Fruit fly (Drosophila melanogaster) whole organism, prepupa: Measurements from ENCODE around the gene jagn.

Experiments used
- CG10631 ChIP-seq: fragments of 200-800 bp; sonication (Bioruptor generic); optimal IDR thresholded peaks from 2 replicates; lab custom pipeline; 2016; ENCODE audit warnings: missing biosample characterization, missing genetic modification characterization
- CG11762 ChIP-seq: fragments of 200-800 bp; sonication (Bioruptor generic); optimal IDR thresholded peaks from 3 replicates; lab custom pipeline; 2016; ENCODE audit warnings: missing biosample characterization, missing genetic modification characterization; ENCODE audit not compliant: insufficient read depth
- CG15336 ChIP-seq: fragments of 200-800 bp; sonication (Bioruptor generic); IDR thresholded peaks from 2 replicates; pipeline ENCODE4 v1.3.6; 2022; ENCODE audit warnings: missing biosample characterization, missing genetic modification characterization
- CG16779 ChIP-seq: fragments of 200-800 bp; sonication (Bioruptor generic); optimal IDR thresholded peaks from 3 replicates; lab custom pipeline; 2017; ENCODE audit warnings: missing biosample characterization, mild to moderate bottlenecking, missing genetic modification characterization
- CG8119 ChIP-seq: fragments of 200-800 bp; sonication (Bioruptor generic); IDR thresholded peaks from 3 replicates; pipeline ENCODE4 v1.3.6; 2022; ENCODE audit warnings: missing biosample characterization, missing genetic modification characterization
- CG8319 ChIP-seq: fragments of 200-800 bp; sonication (Bioruptor generic); optimal IDR thresholded peaks from 3 replicates; lab custom pipeline; 2016; ENCODE audit warnings: missing biosample characterization, missing genetic modification characterization
- esn ChIP-seq: fragments of 200-800 bp; sonication (Bioruptor generic); optimal IDR thresholded peaks from 2 replicates; lab custom pipeline; 2016; ENCODE audit warnings: missing biosample characterization, mild to moderate bottlenecking, missing genetic modification characterization, moderate library complexity
- ss ChIP-seq, 2 experiments: fragments of 200-800 bp; sonication (Bioruptor generic); optimal IDR thresholded peaks; 2 replicates in 1 of 2; 3 replicates in 1 of 2; lab custom pipeline; 2017 to 2018; ENCODE audit warnings: mild to moderate bottlenecking in 2 of 2, missing biosample characterization in 2 of 2, missing genetic modification characterization in 2 of 2, moderate library complexity in 1 of 2

- no peak for TF ChIP-seq esn (GFP tag; lab: Kevin White, UChicago)
- no peak for TF ChIP-seq CG11762 (GFP tag; lab: Kevin White, UChicago)
- no peak for TF ChIP-seq CG8319 (GFP tag; lab: Kevin White, UChicago)
- TF ChIP-seq ss (GFP tag; optimal IDR thresholded peaks at IDR 0.05; lab: Kevin White, UChicago): no peak
- no peak for TF ChIP-seq CG8119 (GFP tag; lab: Robert Waterston, UW)
- TF ChIP-seq CG15336 (GFP tag; lab: Robert Waterston, UW): no peak
- TF ChIP-seq CG10631 (GFP tag; lab: Kevin White, UChicago): no peak
- TF ChIP-seq CG16779 (tag; lab: Kevin White, UChicago): no peak
Observed at dm6 chr3R:5772433-5772832, 6.7 kb upstream of the jagn start.
